Fruit fly (Drosophila melanogaster) whole organism, wandering third instar larva: Measurements from ENCODE around the gene Rrp6.

ENCODE experiments used
- Abd-B ChIP-seq: fragments of >200 bp; optimal IDR thresholded peaks from 2 replicates; lab custom pipeline; 2017; ENCODE audit warnings: missing biosample characterization, missing genetic modification characterization
- CG32264 ChIP-seq: fragments of 200-800 bp; sonication (Bioruptor generic); optimal IDR thresholded peaks from 2 replicates; lab custom pipeline; 2016; ENCODE audit warnings: missing biosample characterization, missing genetic modification characterization
- CG9705 ChIP-seq: fragments of 200-800 bp; sonication (Bioruptor generic); optimal IDR thresholded peaks from 2 replicates; lab custom pipeline; 2018; ENCODE audit warnings: missing biosample characterization, mild to moderate bottlenecking, missing genetic modification characterization
- CrebA ChIP-seq: fragments of 200-800 bp; sonication (Bioruptor generic); optimal IDR thresholded peaks from 2 replicates; lab custom pipeline; 2016; ENCODE audit warnings: missing biosample characterization, mild to moderate bottlenecking, missing genetic modification characterization, borderline replicate concordance
- Dfd ChIP-seq: fragments of >200 bp; optimal IDR thresholded peaks from 2 replicates; lab custom pipeline; 2017; ENCODE audit warnings: missing biosample characterization, missing genetic modification characterization
- Dif ChIP-seq: fragments of 200-275, 200-300 bp; sonication (Bioruptor generic); optimal IDR thresholded peaks from 2 replicates; lab custom pipeline; 2018; ENCODE audit warnings: missing biosample characterization, missing genetic modification characterization; ENCODE audit not compliant: partially characterized antibody
- GATAd ChIP-seq: sonication (Bioruptor generic); optimal IDR thresholded peaks from 2 replicates; lab custom pipeline; 2016; ENCODE audit warnings: missing biosample characterization, missing genetic modification characterization
- HLH106 ChIP-seq: fragments of 200-800 bp; optimal IDR thresholded peaks from 3 replicates; lab custom pipeline; 2019; ENCODE audit warnings: missing biosample characterization, mild to moderate bottlenecking, missing genetic modification characterization, moderate library complexity
- Hnf4 ChIP-seq: fragments of 200-800 bp; sonication (Bioruptor generic); optimal IDR thresholded peaks from 2 replicates; lab custom pipeline; 2016; ENCODE audit warnings: missing biosample characterization, mild to moderate bottlenecking, missing genetic modification characterization
- Hr78 ChIP-seq: fragments of >200 bp; optimal IDR thresholded peaks from 2 replicates; lab custom pipeline; 2017; ENCODE audit warnings: missing biosample characterization, missing genetic modification characterization
- Hr83 ChIP-seq: fragments of 200-300 bp; sonication (Bioruptor generic); optimal IDR thresholded peaks from 2 replicates; lab custom pipeline; 2016; ENCODE audit warnings: missing biosample characterization, mild to moderate bottlenecking, missing genetic modification characterization, moderate library complexity; ENCODE audit not compliant: poor library complexity, severe bottlenecking
- Jra ChIP-seq: sonication (Bioruptor generic); optimal IDR thresholded peaks from 2 replicates; lab custom pipeline; 2016; ENCODE audit warnings: missing biosample characterization, missing genetic modification characterization
- Mio ChIP-seq: sonication (Bioruptor generic); optimal IDR thresholded peaks from 2 replicates; lab custom pipeline; 2016; ENCODE audit warnings: missing biosample characterization, missing genetic modification characterization
- Myc ChIP-seq: fragments of >200 bp; optimal IDR thresholded peaks from 2 replicates; lab custom pipeline; 2017
- N ChIP-seq: fragments of >200 bp; optimal IDR thresholded peaks from 2 replicates; lab custom pipeline; 2018; ENCODE audit warnings: missing biosample characterization, missing external identifiers, missing genetic modification characterization
- OdsH ChIP-seq: fragments of 200-800 bp; sonication (Bioruptor generic); optimal IDR thresholded peaks from 2 replicates; lab custom pipeline; 2016; ENCODE audit warnings: missing biosample characterization, mild to moderate bottlenecking, missing genetic modification characterization
- Rel ChIP-seq, 2 experiments: fragments of 200-800 bp; sonication (Bioruptor generic) in 1 of 2; optimal IDR thresholded peaks; 2 replicates in 1 of 2; 3 replicates in 1 of 2; lab custom pipeline; 2016 to 2019; ENCODE audit warnings: mild to moderate bottlenecking in 2 of 2, missing biosample characterization in 2 of 2, missing genetic modification characterization in 2 of 2, moderate library complexity in 1 of 2
- Sp1 ChIP-seq: fragments of 200-800 bp; sonication (Bioruptor generic); optimal IDR thresholded peaks from 3 replicates; lab custom pipeline; 2019; ENCODE audit warnings: missing biosample characterization, mild to moderate bottlenecking, missing genetic modification characterization, moderate library complexity
- Vsx2 ChIP-seq: fragments of 200-300, 225-300 bp; sonication (Bioruptor generic); optimal IDR thresholded peaks from 2 replicates; lab custom pipeline; 2018; ENCODE audit warnings: missing biosample characterization, missing genetic modification characterization; ENCODE audit not compliant: partially characterized antibody
- br ChIP-seq: fragments of 200-800 bp; sonication (Bioruptor generic); optimal IDR thresholded peaks from 2 replicates; lab custom pipeline; 2016; ENCODE audit warnings: missing biosample characterization, missing genetic modification characterization
- brk ChIP-seq: fragments of 200-800 bp; sonication (Bioruptor generic); optimal IDR thresholded peaks from 2 replicates; lab custom pipeline; 2016; ENCODE audit warnings: missing biosample characterization, mild to moderate bottlenecking, missing genetic modification characterization
- dl ChIP-seq, 2 experiments: fragments of 175-275, 200-275 bp in 1 of 2; fragments of 200-275 bp in 1 of 2; sonication (Bioruptor generic); optimal IDR thresholded peaks; lab custom pipeline; 2018; ENCODE audit warnings: mild to moderate bottlenecking in 2 of 2, missing biosample characterization in 2 of 2, missing genetic modification characterization in 2 of 2, moderate library complexity in 2 of 2; ENCODE audit not compliant: partially characterized antibody in 2 of 2, insufficient read depth in 1 of 2
- dmrt93B ChIP-seq: fragments of 200-800 bp; sonication (Bioruptor generic); optimal IDR thresholded peaks from 2 replicates; lab custom pipeline; 2018; ENCODE audit warnings: missing biosample characterization, mild to moderate bottlenecking, missing genetic modification characterization
- dsf ChIP-seq: sonication (Bioruptor generic); optimal IDR thresholded peaks from 2 replicates; lab custom pipeline; 2016; ENCODE audit warnings: missing biosample characterization, missing genetic modification characterization, borderline replicate concordance
- ey ChIP-seq: fragments of 200-800 bp; sonication (Bioruptor generic); optimal IDR thresholded peaks from 2 replicates; lab custom pipeline; 2016; ENCODE audit warnings: missing biosample characterization, missing genetic modification characterization
- foxo ChIP-seq, 2 experiments: fragments of 200-800 bp; sonication (Bioruptor generic); optimal IDR thresholded peaks; 2 replicates in 1 of 2; 3 replicates in 1 of 2; lab custom pipeline; 2016 to 2017; ENCODE audit warnings: missing biosample characterization in 2 of 2, missing genetic modification characterization in 2 of 2
- fru ChIP-seq: fragments of 200-800 bp; sonication (Bioruptor generic); optimal IDR thresholded peaks from 3 replicates; lab custom pipeline; 2016; ENCODE audit warnings: missing biosample characterization, mild to moderate bottlenecking, missing genetic modification characterization
- h ChIP-seq: fragments of 200-800 bp; sonication (Bioruptor generic); optimal IDR thresholded peaks from 3 replicates; lab custom pipeline; 2016; ENCODE audit warnings: missing biosample characterization, mild to moderate bottlenecking, missing genetic modification characterization
- jim ChIP-seq: fragments of 175-275, 200-325 bp; sonication (Bioruptor generic); optimal IDR thresholded peaks from 2 replicates; lab custom pipeline; 2016; ENCODE audit warnings: missing biosample characterization, mild to moderate bottlenecking, missing genetic modification characterization
- lola ChIP-seq: fragments of >200 bp; optimal IDR thresholded peaks from 2 replicates; lab custom pipeline; 2017; ENCODE audit warnings: missing biosample characterization, missing genetic modification characterization
- pan ChIP-seq: fragments of >200 bp; optimal IDR thresholded peaks from 2 replicates; lab custom pipeline; 2017
- rgr ChIP-seq: fragments of 200-800 bp; sonication (Bioruptor generic); optimal IDR thresholded peaks from 3 replicates; lab custom pipeline; 2016; ENCODE audit warnings: missing biosample characterization, mild to moderate bottlenecking, missing genetic modification characterization
- sv ChIP-seq: fragments of 200-800 bp; sonication (Bioruptor generic); optimal IDR thresholded peaks from 3 replicates; lab custom pipeline; 2016; ENCODE audit warnings: missing biosample characterization, missing genetic modification characterization
- tai ChIP-seq: sonication (Bioruptor generic); optimal IDR thresholded peaks from 2 replicates; lab custom pipeline; 2016; ENCODE audit warnings: missing biosample characterization, missing genetic modification characterization
- usp ChIP-seq: fragments of >200 bp; optimal IDR thresholded peaks from 2 replicates; lab custom pipeline; 2017; ENCODE audit warnings: missing biosample characterization, missing genetic modification characterization
- woc ChIP-seq: sonication (Bioruptor generic); optimal IDR thresholded peaks from 2 replicates; lab custom pipeline; 2016; ENCODE audit warnings: missing biosample characterization, mild to moderate bottlenecking, missing genetic modification characterization

Gene Rrp6

DNA sequence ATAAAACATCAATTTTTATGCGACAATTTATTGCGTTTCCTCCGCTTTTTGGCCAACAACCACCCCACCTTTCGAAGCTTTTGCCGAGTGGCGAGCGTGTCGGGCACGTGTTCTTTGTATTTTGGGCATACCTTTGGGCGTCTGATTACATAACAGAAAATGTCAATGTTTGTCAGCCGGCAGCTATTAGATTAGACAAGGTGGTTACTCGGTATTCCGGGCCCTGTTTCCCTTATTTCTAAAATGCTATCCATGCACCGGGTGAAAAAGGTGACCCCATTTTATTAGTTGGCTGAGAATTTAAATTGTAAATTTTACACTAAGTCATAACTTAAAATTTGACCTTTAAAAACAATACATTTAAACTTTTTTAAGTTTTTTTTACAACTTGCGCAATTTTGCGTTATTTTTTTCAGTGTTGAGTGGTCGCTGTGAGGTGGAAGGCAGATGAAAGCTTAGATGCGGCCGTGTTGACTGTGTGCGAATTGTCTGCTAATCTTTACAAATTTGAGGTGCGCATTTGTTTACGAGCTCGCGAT lies 26.5 kb upstream of the Rrp6 start:
- TF ChIP-seq Hnf4 (GFP tag; lab: Kevin White, UChicago) = no peak
- no peak for TF ChIP-seq dmrt93B
- no peak for TF ChIP-seq OdsH (GFP tag; lab: Kevin White, UChicago)
- no peak for TF ChIP-seq rgr (GFP tag; lab: Kevin White, UChicago)
- no peak for TF ChIP-seq ey (GFP tag; lab: Kevin White, UChicago)
- TF ChIP-seq dsf (GFP tag; lab: Kevin White, UChicago) = no peak
- no peak for TF ChIP-seq Myc (lab: Kevin White, UChicago)
- no peak for TF ChIP-seq Dfd (GFP tag; lab: Kevin White, UChicago)
- no peak for TF ChIP-seq Dif (GFP tag; lab: Kevin White, UChicago)
- no peak for TF ChIP-seq h (GFP tag; lab: Kevin White, UChicago)
- no peak for TF ChIP-seq sv (GFP tag; lab: Kevin White, UChicago)
- no peak for TF ChIP-seq foxo (GFP tag; optimal IDR thresholded peaks at IDR 0.05; lab: Kevin White, UChicago)
- TF ChIP-seq usp (GFP tag; lab: Kevin White, UChicago) = no peak
- TF ChIP-seq Rel (GFP tag; optimal IDR thresholded peaks at IDR 0.05; lab: Kevin White, UChicago) = no peak
- TF ChIP-seq Rel (tag; optimal IDR thresholded peaks at IDR 0.05; lab: Kevin White, UChicago) = no peak
- no peak for TF ChIP-seq fru (GFP tag; lab: Kevin White, UChicago)
- TF ChIP-seq lola (GFP tag; lab: Kevin White, UChicago) = no peak
- TF ChIP-seq Jra (GFP tag; lab: Kevin White, UChicago) = no peak
- TF ChIP-seq N (GFP tag; lab: Kevin White, UChicago) = no peak

- TF ChIP-seq woc (GFP tag; lab: Kevin White, UChicago) = peak; percentile 89
- peak in 1 of 2 experiments; percentile 20 for TF ChIP-seq foxo (GFP tag; optimal IDR thresholded peaks at IDR 0.05; lab: Kevin White, UChicago)
- peak; percentile 99 for TF ChIP-seq Myc (lab: Kevin White, UChicago)
- TF ChIP-seq Dfd (GFP tag; lab: Kevin White, UChicago) = no peak
- peak; percentile 40 for TF ChIP-seq HLH106
- TF ChIP-seq rgr (GFP tag; lab: Kevin White, UChicago) = peak; percentile 0
- TF ChIP-seq h (GFP tag; lab: Kevin White, UChicago) = peak; percentile 39
- no peak for TF ChIP-seq sv (GFP tag; lab: Kevin White, UChicago)
- TF ChIP-seq jim = no peak
- TF ChIP-seq Rel (GFP tag; optimal IDR thresholded peaks at IDR 0.05; lab: Kevin White, UChicago) = no peak
- no peak for TF ChIP-seq Rel (tag; optimal IDR thresholded peaks at IDR 0.05; lab: Kevin White, UChicago)
- TF ChIP-seq Sp1 (GFP tag; lab: Kevin White, UChicago) = peak; percentile 32
Observed at dm6 chr3R:14903837-14904431, 17.9 kb upstream of the Rrp6 start, which contains the start of gene VhaPPA1-1. TSS of gene VhaPPA1-1 (minus strand) at chr3R:14904061.

- TF ChIP-seq foxo (GFP tag; optimal IDR thresholded peaks at IDR 0.05; lab: Kevin White, UChicago) = no peak
- TF ChIP-seq Hnf4 (GFP tag; lab: Kevin White, UChicago) = no peak
- TF ChIP-seq rgr (GFP tag; lab: Kevin White, UChicago) = peak; percentile 9
- TF ChIP-seq Dif (GFP tag; lab: Kevin White, UChicago) = no peak
- no peak for TF ChIP-seq Hr78 (GFP tag; lab: Kevin White, UChicago)
- peak; percentile 30 for TF ChIP-seq h (GFP tag; lab: Kevin White, UChicago)
- no peak for TF ChIP-seq N (GFP tag; lab: Kevin White, UChicago)
- no peak for TF ChIP-seq Mio
- no peak for TF ChIP-seq br (GFP tag; lab: Kevin White, UChicago)
- TF ChIP-seq jim = no peak
- no peak for TF ChIP-seq fru (GFP tag; lab: Kevin White, UChicago)
- no peak for TF ChIP-seq woc (GFP tag; lab: Kevin White, UChicago)
- no peak for TF ChIP-seq Dfd (GFP tag; lab: Kevin White, UChicago)
- TF ChIP-seq Abd-B (GFP tag; lab: Kevin White, UChicago) = no peak
- TF ChIP-seq tai = no peak
- no peak for TF ChIP-seq ey (GFP tag; lab: Kevin White, UChicago)
- no peak for TF ChIP-seq Myc (lab: Kevin White, UChicago)
- TF ChIP-seq Rel (GFP tag; optimal IDR thresholded peaks at IDR 0.05; lab: Kevin White, UChicago) = no peak
- TF ChIP-seq Rel (tag; optimal IDR thresholded peaks at IDR 0.05; lab: Kevin White, UChicago) = peak; percentile 7
- TF ChIP-seq sv (GFP tag; lab: Kevin White, UChicago) = no peak
- TF ChIP-seq usp (GFP tag; lab: Kevin White, UChicago) = no peak
- TF ChIP-seq Hr83 (GFP tag; lab: Kevin White, UChicago) = no peak
- TF ChIP-seq dsf (GFP tag; lab: Kevin White, UChicago) = no peak
- TF ChIP-seq GATAd = no peak
- TF ChIP-seq CrebA (GFP tag; lab: Kevin White, UChicago) = no peak
- TF ChIP-seq Vsx2 = no peak
- TF ChIP-seq Sp1 (GFP tag; lab: Kevin White, UChicago) = no peak
- peak; percentile 25 for TF ChIP-seq dmrt93B
- no peak for TF ChIP-seq Jra (GFP tag; lab: Kevin White, UChicago)
- no peak for TF ChIP-seq dl (GFP tag; optimal IDR thresholded peaks at IDR 0.05; lab: Kevin White, UChicago; ENCODE audit: insufficient read depth in 1 of 2, partially characterized antibody in 2 of 2)
- TF ChIP-seq brk (GFP tag; lab: Kevin White, UChicago) = no peak
- TF ChIP-seq CG32264 (GFP tag; lab: Kevin White, UChicago) = no peak
- peak; percentile 27 for TF ChIP-seq HLH106
- TF ChIP-seq pan (lab: Kevin White, UChicago) = no peak
- no peak for TF ChIP-seq lola (GFP tag; lab: Kevin White, UChicago)
- peak; percentile 42 for TF ChIP-seq CG9705 (GFP tag; lab: Kevin White, UChicago)
Observed at dm6 chr3R:14901408-14902352, 15.6 kb upstream of the Rrp6 start, which contains the start of gene RpS5b. TSS of gene RpS5b (minus strand) at chr3R:14901563.
